Worm (Caenorhabditis elegans): ENCODE measurements around the gene dhhc-9.

DNA sequence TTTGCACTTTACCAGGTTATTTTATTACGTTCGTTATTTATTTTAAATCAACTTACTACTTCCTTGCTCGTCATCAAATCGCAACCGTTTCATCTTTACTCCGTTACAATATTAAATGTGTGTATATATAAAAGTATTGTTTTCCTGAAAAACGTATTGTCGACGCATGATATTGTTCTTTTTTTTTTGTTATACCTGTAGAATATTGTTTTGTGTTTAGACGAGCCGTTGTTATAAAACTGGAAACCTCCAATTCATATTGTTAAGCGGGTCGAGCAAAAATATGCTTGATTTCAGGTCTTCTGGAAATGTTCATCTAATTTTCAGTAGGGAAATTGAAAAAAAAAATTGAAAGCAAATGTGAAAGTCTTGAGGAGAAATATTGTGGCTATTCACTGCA, 37.0 kb upstream of the dhhc-9 start, which contains the start of gene gid-2:
- TF ChIP-seq nhr-11 (tag; optimal IDR thresholded peaks at IDR 0.05) = no peak
- no peak for TF ChIP-seq ceh-19 (GFP tag; optimal IDR thresholded peaks at IDR 0.05)
